Fruit fly (Drosophila melanogaster) whole organism, embryonic: ENCODE results near the gene Smox.

ENCODE experiments used
- Abd-B ChIP-seq: fragments of 200-800 bp; sonication (Bioruptor generic); optimal IDR thresholded peaks from 2 replicates; lab custom pipeline; 2018; ENCODE audit warnings: missing biosample characterization, mild to moderate bottlenecking, missing genetic modification characterization, moderate library complexity
- CG10209 ChIP-seq: fragments of 200-800 bp; sonication (Bioruptor generic); optimal IDR thresholded peaks from 3 replicates; lab custom pipeline; 2017; ENCODE audit warnings: missing biosample characterization, mild to moderate bottlenecking, missing genetic modification characterization, missing genetic modification reagents
- CG10366 ChIP-seq: fragments of 200-800 bp; sonication (Bioruptor generic); IDR thresholded peaks from 2 replicates; pipeline ENCODE4 v1.3.6; 2022; ENCODE audit warnings: missing biosample characterization, missing genetic modification characterization
- CG12104 ChIP-seq: fragments of 200-800 bp; sonication (Bioruptor generic); optimal IDR thresholded peaks from 3 replicates; lab custom pipeline; 2016; ENCODE audit warnings: missing biosample characterization, missing genetic modification characterization
- CG12219 ChIP-seq: fragments of 200-800 bp; sonication (Bioruptor generic); optimal IDR thresholded peaks from 3 replicates; lab custom pipeline; 2018; ENCODE audit warnings: missing biosample characterization, mild to moderate bottlenecking, missing genetic modification characterization
- CG12659 ChIP-seq: fragments of 200-800 bp; sonication (Bioruptor generic); optimal IDR thresholded peaks from 3 replicates; lab custom pipeline; 2017; ENCODE audit warnings: mild to moderate bottlenecking, missing biosample characterization, missing genetic modification reagents, missing genetic modification characterization
- CG14441 ChIP-seq: fragments of 200-800 bp; sonication (Bioruptor generic); IDR thresholded peaks from 2 replicates; pipeline ENCODE4 v1.3.6; 2022; ENCODE audit warnings: missing biosample characterization, missing genetic modification characterization
- CG17568 ChIP-seq: fragments of 200-800 bp; sonication (Bioruptor generic); optimal IDR thresholded peaks from 2 replicates; lab custom pipeline; 2018; ENCODE audit warnings: missing biosample characterization, mild to moderate bottlenecking, missing genetic modification characterization, moderate library complexity
- CG2202 ChIP-seq: fragments of 200-800 bp; sonication (Bioruptor generic); optimal IDR thresholded peaks from 2 replicates; lab custom pipeline; 2018; ENCODE audit warnings: missing biosample characterization, mild to moderate bottlenecking, missing genetic modification characterization
- CG2712 ChIP-seq: fragments of 200-800 bp; optimal IDR thresholded peaks from 3 replicates; lab custom pipeline; 2019; ENCODE audit warnings: missing biosample characterization, mild to moderate bottlenecking, missing genetic modification characterization, moderate library complexity
- CG3163 ChIP-seq: fragments of 200-800 bp; sonication (Bioruptor generic); optimal IDR thresholded peaks from 3 replicates; lab custom pipeline; 2016; ENCODE audit warnings: missing biosample characterization, missing genetic modification characterization
- CG3838 ChIP-seq: fragments of 200-800 bp; sonication (Bioruptor generic); optimal IDR thresholded peaks from 3 replicates; lab custom pipeline; 2016; ENCODE audit warnings: missing biosample characterization, missing genetic modification characterization
- CG4360 ChIP-seq: fragments of 200-800 bp; sonication (Bioruptor generic); IDR thresholded peaks from 2 replicates; pipeline ENCODE4 v1.3.6; 2022; ENCODE audit warnings: missing biosample characterization, missing genetic modification characterization
- CG4854 ChIP-seq: fragments of 200-800 bp; sonication (Bioruptor generic); optimal IDR thresholded peaks from 2 replicates; lab custom pipeline; 2016; ENCODE audit warnings: missing biosample characterization, missing genetic modification characterization, inconsistent platforms
- CG6175 ChIP-seq: fragments of 200-800 bp; sonication (Bioruptor generic); IDR thresholded peaks from 3 replicates; pipeline ENCODE4 v1.3.6; 2022; ENCODE audit warnings: missing biosample characterization, missing genetic modification characterization
- CG7839 ChIP-seq: fragments of 200-800 bp; sonication (Bioruptor generic); optimal IDR thresholded peaks from 3 replicates; lab custom pipeline; 2018; ENCODE audit warnings: missing biosample characterization, mild to moderate bottlenecking, missing genetic modification characterization, moderate library complexity
- CG7963 ChIP-seq: fragments of 200-800 bp; sonication (Bioruptor generic); IDR thresholded peaks from 3 replicates; pipeline ENCODE4 v1.3.6; 2022; ENCODE audit warnings: missing biosample characterization, missing genetic modification characterization; ENCODE audit not compliant: partially characterized antibody
- CG8359 ChIP-seq: fragments of 200-800 bp; sonication (Bioruptor generic); optimal IDR thresholded peaks from 2 replicates; lab custom pipeline; 2017; ENCODE audit warnings: missing biosample characterization, mild to moderate bottlenecking, missing genetic modification characterization, borderline replicate concordance
- CG8765 ChIP-seq: fragments of 200-800 bp; sonication (Bioruptor generic); IDR thresholded peaks from 2 replicates; pipeline ENCODE4 v1.3.6; 2022; ENCODE audit warnings: missing biosample characterization, missing genetic modification characterization
- D19A ChIP-seq: fragments of 200-800 bp; optimal IDR thresholded peaks from 3 replicates; lab custom pipeline; 2019; ENCODE audit warnings: missing biosample characterization, mild to moderate bottlenecking, missing genetic modification characterization, moderate library complexity
- Dip2 ChIP-seq: fragments of 200-800 bp; sonication (Bioruptor generic); IDR thresholded peaks from 2 replicates; pipeline ENCODE4 v1.3.6; 2022; ENCODE audit warnings: missing biosample characterization, missing genetic modification characterization
- Eip74EF ChIP-seq, 2 experiments: fragments of 200-800 bp in 1 of 2; fragments of >200 bp in 1 of 2; sonication (Bioruptor generic) in 1 of 2; optimal IDR thresholded peaks; 2 replicates each; lab custom pipeline; 2017 to 2019; ENCODE audit warnings: missing biosample characterization in 2 of 2, missing genetic modification characterization in 2 of 2, mild to moderate bottlenecking in 1 of 2, moderate library complexity in 1 of 2
- Fer2 ChIP-seq: fragments of 200-800 bp; sonication (Bioruptor generic); optimal IDR thresholded peaks from 2 replicates; lab custom pipeline; 2018; ENCODE audit warnings: missing biosample characterization, mild to moderate bottlenecking, missing genetic modification characterization, moderate library complexity
- Gug ChIP-seq: fragments of 200-800 bp; sonication (Bioruptor generic); IDR thresholded peaks from 4 replicates; pipeline ENCODE4 v1.3.6; 2022; ENCODE audit warnings: missing biosample characterization, missing genetic modification characterization
- HLH54F ChIP-seq: fragments of 200-800 bp; sonication (Bioruptor generic); optimal IDR thresholded peaks from 3 replicates; lab custom pipeline; 2016; ENCODE audit warnings: missing biosample characterization, missing genetic modification characterization
- HmgD ChIP-seq: fragments of 200-800 bp; sonication (Bioruptor generic); optimal IDR thresholded peaks from 3 replicates; lab custom pipeline; 2016; ENCODE audit warnings: missing biosample characterization, missing genetic modification characterization
- Hmr ChIP-seq: fragments of 200-800 bp; sonication (Bioruptor generic); optimal IDR thresholded peaks from 3 replicates; lab custom pipeline; 2017; ENCODE audit warnings: mild to moderate bottlenecking, missing biosample characterization, missing genetic modification reagents, missing genetic modification characterization
- Hr78 ChIP-seq, 2 experiments: fragments of 200-800 bp in 1 of 2; fragments of >200 bp in 1 of 2; sonication (Bioruptor generic) in 1 of 2; optimal IDR thresholded peaks; 2 replicates each; lab custom pipeline; 2017 to 2019; ENCODE audit warnings: missing biosample characterization in 2 of 2, missing genetic modification characterization in 2 of 2, mild to moderate bottlenecking in 1 of 2, moderate library complexity in 1 of 2
- Max ChIP-seq: fragments of 200-800 bp; sonication (Bioruptor generic); optimal IDR thresholded peaks from 2 replicates; lab custom pipeline; 2016; ENCODE audit warnings: missing biosample characterization, mild to moderate bottlenecking, missing genetic modification characterization
- Optix ChIP-seq: fragments of 200-800 bp; sonication (Bioruptor generic); IDR thresholded peaks from 3 replicates; pipeline ENCODE4 v1.3.6; 2022; ENCODE audit warnings: missing biosample characterization, missing genetic modification characterization
- YL-1 ChIP-seq: fragments of 200-800 bp; sonication (Bioruptor generic); optimal IDR thresholded peaks from 3 replicates; lab custom pipeline; 2017; ENCODE audit warnings: missing biosample characterization, mild to moderate bottlenecking, missing genetic modification characterization
- ato ChIP-seq: fragments of 200-800 bp; sonication (Bioruptor generic); IDR thresholded peaks from 2 replicates; pipeline ENCODE4 v1.3.6; 2022; ENCODE audit warnings: missing biosample characterization, missing genetic modification characterization; ENCODE audit not compliant: partially characterized antibody
- br ChIP-seq: fragments of >200 bp; optimal IDR thresholded peaks from 2 replicates; lab custom pipeline; 2017
- cato ChIP-seq: fragments of 200-800 bp; sonication (Bioruptor generic); optimal IDR thresholded peaks from 2 replicates; lab custom pipeline; 2016; ENCODE audit warnings: missing biosample characterization, missing genetic modification characterization, borderline replicate concordance
- da ChIP-seq: fragments of 200-800 bp; sonication (Bioruptor generic); optimal IDR thresholded peaks from 2 replicates; lab custom pipeline; 2016; ENCODE audit warnings: missing biosample characterization, missing genetic modification characterization
- fd64A ChIP-seq: fragments of 200-800 bp; sonication (Bioruptor generic); optimal IDR thresholded peaks from 3 replicates; lab custom pipeline; 2018; ENCODE audit warnings: missing biosample characterization, mild to moderate bottlenecking, missing genetic modification characterization
- gem ChIP-seq: fragments of 200-800 bp; sonication (Bioruptor generic); optimal IDR thresholded peaks from 2 replicates; lab custom pipeline; 2019; ENCODE audit warnings: missing biosample characterization, mild to moderate bottlenecking, missing genetic modification characterization, moderate library complexity
- hbn ChIP-seq: fragments of 200-800 bp; sonication (Bioruptor generic); IDR thresholded peaks from 2 replicates; pipeline ENCODE4 v1.3.6; 2022; ENCODE audit warnings: missing biosample characterization, missing genetic modification characterization; ENCODE audit not compliant: partially characterized antibody
- insv ChIP-seq, 2 experiments: fragments of 200-800 bp; sonication (Bioruptor generic); optimal IDR thresholded peaks; 3 replicates each; lab custom pipeline; 2016 to 2018; ENCODE audit warnings: missing biosample characterization in 2 of 2, missing genetic modification characterization in 2 of 2
- jigr1 ChIP-seq: fragments of 200-800 bp; sonication (Bioruptor generic); IDR thresholded peaks from 3 replicates; pipeline ENCODE4 v1.3.6; 2022; ENCODE audit warnings: missing biosample characterization, missing genetic modification characterization
- lov ChIP-seq, 2 experiments: fragments of 200-800 bp in 1 of 2; fragments of >200 bp in 1 of 2; sonication (Bioruptor generic) in 1 of 2; IDR thresholded peaks in 1 of 2; optimal IDR thresholded peaks in 1 of 2; 2 replicates in 1 of 2; 3 replicates in 1 of 2; pipeline versions ENCODE4 v1.3.6 to Lab custom; 2017 to 2022; ENCODE audit warnings: missing biosample characterization in 1 of 2, missing genetic modification characterization in 1 of 2
- mam ChIP-seq: fragments of 200-800 bp; sonication (Bioruptor generic); optimal IDR thresholded peaks from 3 replicates; lab custom pipeline; 2016; ENCODE audit warnings: missing biosample characterization, missing genetic modification characterization
- odd ChIP-seq: fragments of 200-800 bp; sonication (Bioruptor generic); optimal IDR thresholded peaks from 2 replicates; lab custom pipeline; 2017; ENCODE audit warnings: missing biosample characterization, mild to moderate bottlenecking, missing genetic modification characterization
- rib ChIP-seq: fragments of 200-800 bp; sonication (Bioruptor generic); IDR thresholded peaks from 2 replicates; pipeline ENCODE4 v1.3.6; 2022; ENCODE audit warnings: missing biosample characterization, missing genetic modification characterization
- run ChIP-seq: fragments of 200-800 bp; sonication (Bioruptor generic); optimal IDR thresholded peaks from 3 replicates; lab custom pipeline; 2018; ENCODE audit warnings: missing biosample characterization, mild to moderate bottlenecking, missing genetic modification characterization
- salm ChIP-seq: fragments of 200-800 bp; sonication (Bioruptor generic); optimal IDR thresholded peaks from 2 replicates; lab custom pipeline; 2018; ENCODE audit warnings: missing biosample characterization, mild to moderate bottlenecking, missing genetic modification characterization
- ttk ChIP-seq: fragments of 200-800 bp; sonication (Bioruptor generic); IDR thresholded peaks from 2 replicates; pipeline ENCODE4 v2.1.2; 2022; ENCODE audit warnings: missing biosample characterization, missing genetic modification characterization
- zen2 ChIP-seq: fragments of 200-800 bp; sonication (Bioruptor generic); IDR thresholded peaks from 3 replicates; pipeline ENCODE4 v1.3.6; 2022; ENCODE audit warnings: missing biosample characterization, missing genetic modification characterization; ENCODE audit not compliant: partially characterized antibody

Smox gene

DNA sequence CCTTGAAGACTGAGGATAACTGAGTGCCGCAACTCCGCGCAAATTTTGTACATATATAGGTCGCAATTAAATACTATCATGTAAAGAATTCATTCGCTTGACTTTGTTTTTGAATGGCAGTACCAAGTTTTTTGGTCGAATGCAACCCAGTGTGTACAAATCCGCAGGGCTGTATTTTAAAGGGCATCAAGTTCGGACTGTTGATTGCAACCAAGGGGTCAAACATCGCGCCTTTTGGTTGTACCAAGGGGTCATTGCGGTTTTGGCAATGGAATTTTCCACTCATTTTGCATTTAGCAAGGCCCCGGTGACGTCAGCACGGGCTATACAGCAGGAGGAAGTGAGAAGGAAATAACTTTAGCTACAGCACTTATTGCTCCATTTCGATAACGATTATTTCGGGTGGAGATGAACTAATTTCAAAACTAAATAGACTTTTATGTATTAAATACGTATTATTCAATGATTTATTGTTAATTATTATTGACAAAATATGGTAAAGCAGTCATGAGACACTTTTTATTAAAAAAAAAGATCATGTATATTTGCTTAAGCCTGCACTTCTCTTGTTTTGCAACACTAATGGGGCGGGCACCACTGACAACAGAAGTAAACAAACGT, 10.3 kb downstream of the Smox start, which contains the start of gene CG10958 (continued):
- TF ChIP-seq Hmr (GFP tag; lab: Kevin White, UChicago), result peak; percentile 56
- no peak for TF ChIP-seq fd64A
- TF ChIP-seq CG7963 (GFP tag; lab: Robert Waterston, UW), result no peak
- no peak for TF ChIP-seq HmgD (GFP tag; lab: Kevin White, UChicago)
- TF ChIP-seq br (lab: Kevin White, UChicago), result no peak
- no peak for TF ChIP-seq CG2202
- TF ChIP-seq Dip2, result no peak
- no peak for TF ChIP-seq zen2 (GFP tag; lab: Robert Waterston, UW)
- TF ChIP-seq gem (tag; lab: Kevin White, UChicago), result peak; percentile 77
- TF ChIP-seq CG8765 (GFP tag; lab: Robert Waterston, UW), result 0 out of 2 replicates have a peak, but pooled peaks have one; percentile 16
- no peak for TF ChIP-seq jigr1 (GFP tag; lab: Robert Waterston, UW)
- TF ChIP-seq CG6175 (GFP tag; lab: Robert Waterston, UW), result no peak
- peak; percentile 60 for TF ChIP-seq CG10366 (GFP tag; lab: Robert Waterston, UW)
- peak; percentile 48 for TF ChIP-seq CG12659 (GFP tag; lab: Kevin White, UChicago)
- TF ChIP-seq Max (GFP tag; lab: Kevin White, UChicago), result peak; percentile 53
- TF ChIP-seq CG10209, result peak; percentile 41
- no peak; the same call in 1 of the 2 replicates for TF ChIP-seq rib (GFP tag; lab: Robert Waterston, UW)
- TF ChIP-seq CG7839 (tag; lab: Kevin White, UChicago), result peak; percentile 51
- TF ChIP-seq CG3163 (GFP tag; lab: Kevin White, UChicago), result no peak
- no peak for TF ChIP-seq CG8359
- TF ChIP-seq CG17568 (GFP tag; lab: Kevin White, UChicago), result no peak
- TF ChIP-seq Hr78 (GFP tag; optimal IDR thresholded peaks at IDR 0.05; lab: Kevin White, UChicago), result peak in 1 of 2 experiments; percentile 61
- TF ChIP-seq Gug (GFP tag; lab: Robert Waterston, UW), result peak; percentile 44; the same call in 1 of the 4 replicates
- TF ChIP-seq HLH54F (GFP tag; lab: Kevin White, UChicago), result peak; percentile 34
- no peak for TF ChIP-seq Optix
- peak; percentile 53 for TF ChIP-seq mam (GFP tag; lab: Kevin White, UChicago)
- peak; percentile 18 for TF ChIP-seq Fer2 (tag; lab: Kevin White, UChicago)
- peak in 1 of 2 experiments; percentile 27 for TF ChIP-seq Eip74EF (GFP tag; optimal IDR thresholded peaks at IDR 0.05; lab: Kevin White, UChicago)
- peak; percentile 8 for TF ChIP-seq CG4854 (GFP tag; lab: Kevin White, UChicago)
- peak; percentile 14 for TF ChIP-seq odd (GFP tag; lab: Kevin White, UChicago)
- no peak for TF ChIP-seq CG12219
- TF ChIP-seq Abd-B (GFP tag; lab: Kevin White, UChicago), result peak; percentile 31
- TF ChIP-seq ttk (GFP tag; lab: Robert Waterston, UW), result peak; percentile 26; the same call in 1 of the 2 replicates
- TF ChIP-seq YL-1 (GFP tag; lab: Kevin White, UChicago), result peak; percentile 58
- peak; percentile 11 for TF ChIP-seq cato (GFP tag; lab: Kevin White, UChicago)
- no peak for TF ChIP-seq da (GFP tag; lab: Kevin White, UChicago)
- peak; percentile 32; the same call in 1 of the 2 replicates for TF ChIP-seq hbn (GFP tag; lab: Robert Waterston, UW)
- peak; percentile 1 for TF ChIP-seq D19A (tag; lab: Kevin White, UChicago)
- no peak for TF ChIP-seq ato (GFP tag; lab: Robert Waterston, UW)
- peak; percentile 1 for TF ChIP-seq run
- peak in 1 of 2 experiments; percentile 42 for TF ChIP-seq insv (GFP tag; optimal IDR thresholded peaks at IDR 0.05; lab: Kevin White, UChicago)
- no peak for TF ChIP-seq salm (tag; lab: Kevin White, UChicago)
- peak; percentile 53 for TF ChIP-seq CG3838 (GFP tag; lab: Kevin White, UChicago)
- TF ChIP-seq CG12104 (GFP tag; lab: Kevin White, UChicago), result no peak
- peak; percentile 56 for TF ChIP-seq CG14441 (GFP tag; lab: Robert Waterston, UW)
- no peak for TF ChIP-seq CG4360 (GFP tag; lab: Robert Waterston, UW)
- TF ChIP-seq CG2712 (tag; lab: Kevin White, UChicago), result peak; percentile 68
- TF ChIP-seq lov (optimal IDR thresholded peaks at IDR 0.05; lab: Kevin White, UChicago), result no peak
- no peak for TF ChIP-seq lov (GFP tag; IDR thresholded peaks at IDR 0.05; lab: Robert Waterston, UW)
